Fruit fly (Drosophila melanogaster): ENCODE data around the gene Top1.

Top1 gene

dm6 chrX:15335845-15336453 lies 16.7 kb downstream of the Top1 start (continued):
- no peak for TF ChIP-seq Eip75B (GFP tag; optimal IDR thresholded peaks at IDR 0.05)
- TF ChIP-seq cyc (GFP tag; optimal IDR thresholded peaks at IDR 0.05), result peak; percentile 3
- TF ChIP-seq OdsH (GFP tag; optimal IDR thresholded peaks at IDR 0.05), result no peak
- TF ChIP-seq fkh (GFP tag; optimal IDR thresholded peaks at IDR 0.05), result no peak
- TF ChIP-seq CG10669 (GFP tag; optimal IDR thresholded peaks at IDR 0.05), result no peak
- peak; percentile 40 for TF ChIP-seq topi (GFP tag; optimal IDR thresholded peaks at IDR 0.05)
- TF ChIP-seq Met (GFP tag; optimal IDR thresholded peaks at IDR 0.05), result peak; percentile 42
- TF ChIP-seq CG6163 (GFP tag; IDR thresholded peaks at IDR 0.05), result no peak

DNA sequence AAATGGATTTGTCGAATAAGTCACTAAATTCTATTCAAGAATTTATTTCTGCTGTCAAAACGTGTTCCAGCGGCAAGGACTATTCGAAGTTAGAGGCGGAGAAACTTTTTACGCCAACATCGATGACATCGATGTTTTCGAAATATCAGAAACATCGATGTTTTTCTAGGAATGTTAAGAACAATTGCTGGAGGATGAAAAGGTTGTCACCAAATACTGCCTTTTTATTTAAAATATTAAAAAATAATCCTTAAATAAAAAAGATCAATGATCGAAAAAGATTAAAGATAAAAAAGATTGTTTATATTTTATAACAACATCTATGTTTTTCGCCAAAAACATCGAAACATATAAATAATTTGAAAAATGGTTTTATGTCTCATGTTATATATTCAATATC lies 22.7 kb downstream of the Top1 start, which contains the start of gene CG9123:
Gene CG9123 (minus strand): TSS at position 101 of the 400 bp plus-strand sequence.
- TF ChIP-seq Ets21C (GFP tag; optimal IDR thresholded peaks at IDR 0.05) (no peak), CG9139 (GFP tag; optimal IDR thresholded peaks at IDR 0.05) (no peak), eg (GFP tag; IDR thresholded peaks at IDR 0.05) (no peak), Sox14 (GFP tag; optimal IDR thresholded peaks at IDR 0.05) (no peak), CG11294 (GFP tag; IDR thresholded peaks at IDR 0.05) (no peak)

dm6 chrX:15344473-15345331 lies 25.4 kb downstream of the Top1 start, which contains the start of the genes CG12608 and Prp5:
TSS of gene CG12608 (minus strand) at chrX:15344625.
TSS of gene Prp5 (plus strand) at chrX:15345169.
- no peak for TF ChIP-seq lz (GFP tag; optimal IDR thresholded peaks at IDR 0.05)
- peak; percentile 5 for TF ChIP-seq OdsH (GFP tag; optimal IDR thresholded peaks at IDR 0.05)
- TF ChIP-seq CG6163 (GFP tag; IDR thresholded peaks at IDR 0.05), result peak; percentile 21; the same call in 1 of the 3 replicates
- no peak for TF ChIP-seq Sox15 (GFP tag; optimal IDR thresholded peaks at IDR 0.05)
- TF ChIP-seq fkh (GFP tag; optimal IDR thresholded peaks at IDR 0.05), result no peak
- TF ChIP-seq CG10631 (GFP tag; optimal IDR thresholded peaks at IDR 0.05), result peak; percentile 27
- peak; percentile 34 for TF ChIP-seq svp (GFP tag)

- TF ChIP-seq fkh (GFP tag; optimal IDR thresholded peaks at IDR 0.05) (no peak), CG6792 (GFP tag; optimal IDR thresholded peaks at IDR 0.05) (no peak), CG10631 (GFP tag; optimal IDR thresholded peaks at IDR 0.05) (no peak), CG31627 (GFP tag; optimal IDR thresholded peaks at IDR 0.05) (no peak), ss (GFP tag; optimal IDR thresholded peaks at IDR 0.05) (no peak), Hr38 (GFP tag; optimal IDR thresholded peaks at IDR 0.05) (no peak), fd59A (GFP tag; optimal IDR thresholded peaks at IDR 0.05) (no peak), CG6163 (GFP tag; IDR thresholded peaks at IDR 0.05) (no peak), acj6 (GFP tag; optimal IDR thresholded peaks at IDR 0.05) (no peak), CG3032 (tag; optimal IDR thresholded peaks at IDR 0.05) (no peak), Lpt (GFP tag; optimal IDR thresholded peaks at IDR 0.05) (no peak), Eip78C (GFP tag) (no peak), Ets96B (tag; optimal IDR thresholded peaks at IDR 0.05) (no peak), CG16779 (tag; optimal IDR thresholded peaks at IDR 0.05) (no peak)
Measured at dm6 chrX:15352692-15353091, 33.4 kb downstream of the Top1 start.

DNA sequence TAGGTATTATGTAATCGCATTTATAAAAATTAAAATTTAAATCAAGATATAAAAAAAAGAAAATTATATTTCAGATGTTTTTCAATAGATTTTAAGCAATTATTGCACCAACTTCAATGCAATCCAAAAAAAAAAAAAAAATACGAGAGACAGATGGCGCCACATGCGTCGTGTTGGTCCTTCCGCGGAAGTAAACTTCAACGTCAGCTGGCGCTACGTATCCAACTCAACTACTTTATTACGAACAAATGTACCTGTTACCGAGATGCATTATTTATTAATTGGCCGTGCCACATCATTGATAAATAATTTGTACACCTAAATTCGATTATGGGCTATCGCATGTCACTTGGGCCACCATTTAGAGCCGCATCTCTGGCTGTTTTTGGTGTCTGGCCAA lies 34.4 kb downstream of the Top1 start:
- TF ChIP-seq CG11294 (GFP tag; IDR thresholded peaks at IDR 0.05) (no peak), fd59A (GFP tag; optimal IDR thresholded peaks at IDR 0.05) (no peak), Hr4 (GFP tag; optimal IDR thresholded peaks at IDR 0.05) (no peak), CG6792 (GFP tag; optimal IDR thresholded peaks at IDR 0.05) (no peak), CG8632 (GFP tag; optimal IDR thresholded peaks at IDR 0.05) (no peak), ss (GFP tag; optimal IDR thresholded peaks at IDR 0.05) (no peak), Eip93F (GFP tag; optimal IDR thresholded peaks at IDR 0.05) (no peak), CG9139 (GFP tag; optimal IDR thresholded peaks at IDR 0.05) (no peak), Smox (GFP tag; optimal IDR thresholded peaks at IDR 0.05) (no peak), CG6808 (GFP tag; optimal IDR thresholded peaks at IDR 0.05) (no peak), CG10631 (GFP tag; optimal IDR thresholded peaks at IDR 0.05) (no peak), eg (GFP tag; IDR thresholded peaks at IDR 0.05) (no peak), achi (GFP tag; optimal IDR thresholded peaks at IDR 0.05) (no peak), CG11762 (GFP tag; optimal IDR thresholded peaks at IDR 0.05; ENCODE audit: insufficient read depth) (no peak), fd85E (GFP tag; optimal IDR thresholded peaks at IDR 0.05) (no peak)

All from whole organism, prepupa.